Worm (Caenorhabditis elegans) whole organism, L1 larva: Measurements from ENCODE around the gene srp-7.

Source experiments
- C16A3.4 ChIP-seq: fragments of 150-350 bp; optimal IDR thresholded peaks from 2 replicates; lab custom pipeline; 2014; ENCODE audit warnings: missing biosample characterization, missing genetic modification characterization
- C34B4.2 ChIP-seq: sonication (generic microtip); optimal IDR thresholded peaks from 2 replicates; lab custom pipeline; 2017; ENCODE audit warnings: mild to moderate bottlenecking, missing genetic modification characterization, missing compliant biosample characterization
- ceh-8 ChIP-seq: fragments of 200-800 bp; sonication (Bioruptor generic); optimal IDR thresholded peaks from 2 replicates; lab custom pipeline; 2018; ENCODE audit warnings: mild to moderate bottlenecking, missing genetic modification characterization, moderate library complexity, missing compliant biosample characterization
- ceh-88 ChIP-seq: fragments of 200-800 bp; sonication (Bioruptor generic); IDR thresholded peaks from 2 replicates; pipeline ENCODE4 v1.3.6; 2022; ENCODE audit warnings: missing genetic modification characterization, missing compliant biosample characterization
- dsc-1 ChIP-seq: sonication (generic microtip); optimal IDR thresholded peaks from 2 replicates; lab custom pipeline; 2016; ENCODE audit warnings: mild to moderate bottlenecking, missing genetic modification characterization, missing compliant biosample characterization
- efl-1 ChIP-seq, 4 experiments: fragments of 150-350 bp; optimal IDR thresholded peaks in 3 of 4; peaks in 1 of 4; 1 replicate in 1 of 4; 2 replicates in 3 of 4; lab custom pipeline; 2014; ENCODE audit warnings: missing biosample characterization in 2 of 4, missing genetic modification characterization in 2 of 4, missing genetic modification reagents in 2 of 4
- egl-13 ChIP-seq: sonication (generic microtip); optimal IDR thresholded peaks from 2 replicates; lab custom pipeline; 2016; ENCODE audit warnings: missing genotype, missing genetic modification reagents, missing genetic modification characterization, missing compliant biosample characterization
- egl-27 ChIP-seq, 2 experiments: fragments of 150-350 bp in 1 of 2; sonication (generic microtip); optimal IDR thresholded peaks; 3 replicates each; lab custom pipeline; 2017 to 2018; ENCODE audit warnings: missing biosample characterization in 2 of 2, missing genetic modification characterization in 2 of 2, missing genetic modification reagents in 2 of 2
- fkh-4 ChIP-seq: sonication (generic microtip); optimal IDR thresholded peaks from 2 replicates; lab custom pipeline; 2016; ENCODE audit warnings: missing compliant biosample characterization, missing genetic modification characterization, borderline replicate concordance
- fkh-8 ChIP-seq: sonication (generic microtip); optimal IDR thresholded peaks from 2 replicates; lab custom pipeline; 2016; ENCODE audit warnings: mild to moderate bottlenecking, missing genetic modification characterization, missing compliant biosample characterization
- hlh-4 ChIP-seq: sonication (generic microtip); optimal IDR thresholded peaks from 2 replicates; lab custom pipeline; 2016; ENCODE audit warnings: mild to moderate bottlenecking, missing genetic modification characterization, missing compliant biosample characterization
- irx-1 ChIP-seq: sonication (generic microtip); optimal IDR thresholded peaks from 2 replicates; lab custom pipeline; 2016; ENCODE audit warnings: missing genetic modification characterization, missing compliant biosample characterization
- mep-1 ChIP-seq: fragments of 150-350 bp; optimal IDR thresholded peaks from 2 replicates; lab custom pipeline; 2014; ENCODE audit warnings: missing biosample characterization, missing genetic modification characterization
- nhr-11 ChIP-seq: fragments of 150-350 bp; optimal IDR thresholded peaks from 2 replicates; lab custom pipeline; 2014; ENCODE audit warnings: missing biosample characterization, missing genetic modification characterization
- nhr-19 ChIP-seq: fragments of 200-800 bp; sonication (Bioruptor generic); conservative IDR thresholded peaks from 2 replicates; pipeline ENCODE4 v1.3.6; 2022; ENCODE audit warnings: missing genetic modification characterization, missing compliant biosample characterization
- nhr-47 ChIP-seq: sonication (generic microtip); optimal IDR thresholded peaks from 2 replicates; lab custom pipeline; 2016; ENCODE audit warnings: mild to moderate bottlenecking, missing genetic modification characterization, moderate library complexity, missing compliant biosample characterization
- nhr-71 ChIP-seq: sonication (generic microtip); optimal IDR thresholded peaks from 2 replicates; lab custom pipeline; 2016; ENCODE audit warnings: mild to moderate bottlenecking, missing genetic modification characterization, moderate library complexity, missing compliant biosample characterization
- nhr-77 ChIP-seq: fragments of 150-350 bp; optimal IDR thresholded peaks from 2 replicates; lab custom pipeline; 2014; ENCODE audit warnings: missing biosample characterization, missing genetic modification characterization
- nhr-85 ChIP-seq: sonication (generic microtip); peaks from one replicate; lab custom pipeline; 2016; ENCODE audit warnings: missing genetic modification characterization, inconsistent platforms, missing compliant biosample characterization
- pag-3 ChIP-seq: sonication (generic microtip); optimal IDR thresholded peaks from 2 replicates; lab custom pipeline; 2017; ENCODE audit warnings: missing genetic modification characterization, mild to moderate bottlenecking, missing compliant biosample characterization, antibody characterized with exemption, borderline replicate concordance; ENCODE audit not compliant: insufficient read depth
- pax-3 ChIP-seq: fragments of 200-800 bp; sonication (Bioruptor generic); optimal IDR thresholded peaks from 2 replicates; lab custom pipeline; 2018; ENCODE audit warnings: mild to moderate bottlenecking, missing genetic modification characterization, moderate library complexity, missing compliant biosample characterization
- snpc-4 ChIP-seq: fragments of 150-350 bp; optimal IDR thresholded peaks from 2 replicates; lab custom pipeline; 2014; ENCODE audit warnings: missing biosample characterization, missing genetic modification characterization
- sptf-1 ChIP-seq: fragments of 150-350 bp; optimal IDR thresholded peaks from 2 replicates; lab custom pipeline; 2014; ENCODE audit warnings: missing biosample characterization, missing genetic modification characterization
- sup-37 ChIP-seq: fragments of 200-800 bp; sonication (Bioruptor generic); optimal IDR thresholded peaks from 2 replicates; lab custom pipeline; 2018; ENCODE audit warnings: mild to moderate bottlenecking, missing genetic modification characterization, missing compliant biosample characterization
- swsn-7 ChIP-seq: sonication (generic microtip); optimal IDR thresholded peaks from 2 replicates; lab custom pipeline; 2016; ENCODE audit warnings: missing genetic modification characterization, missing compliant biosample characterization
- tbx-2 ChIP-seq: sonication (generic microtip); optimal IDR thresholded peaks from 2 replicates; lab custom pipeline; 2016; ENCODE audit warnings: missing genetic modification characterization, missing compliant biosample characterization
- unc-30 ChIP-seq: sonication (generic microtip); optimal IDR thresholded peaks from 2 replicates; lab custom pipeline; 2017; ENCODE audit warnings: missing biosample characterization, missing genetic modification characterization
- xbp-1 ChIP-seq: sonication (generic microtip); optimal IDR thresholded peaks from 2 replicates; lab custom pipeline; 2016; ENCODE audit warnings: missing genetic modification characterization, missing compliant biosample characterization
- ztf-11 ChIP-seq, 2 experiments: sonication (generic microtip); optimal IDR thresholded peaks; 2 replicates each; lab custom pipeline; 2016 to 2017; ENCODE audit warnings: missing genetic modification characterization in 2 of 2, missing biosample characterization in 1 of 2, missing compliant biosample characterization in 1 of 2

The srp-7 gene

DNA sequence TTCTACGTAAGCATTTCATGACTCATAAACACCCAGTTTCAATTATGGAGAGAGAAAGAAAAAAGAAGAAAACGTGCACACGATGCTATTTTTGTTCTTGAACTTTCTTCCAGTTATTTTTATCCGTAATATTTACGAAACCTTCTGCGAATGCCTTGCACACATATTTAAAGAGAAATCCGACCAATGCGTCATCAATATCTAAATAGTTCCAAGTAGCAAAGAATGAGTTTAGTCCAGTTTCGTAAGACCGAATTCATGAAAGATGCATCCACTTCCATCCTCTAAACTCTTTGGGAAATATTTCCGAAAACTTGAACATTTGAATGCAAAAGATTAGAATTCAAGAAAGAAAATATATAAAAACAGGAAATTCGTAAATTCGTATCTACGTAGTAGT, 9.8 kb upstream of the srp-7 start (continued):
- TF ChIP-seq egl-13 (peak; percentile 9), unc-30 (tag; lab: Kevin White, UChicago) (no peak), C16A3.4 (tag; lab: Kevin White, UChicago) (no peak)
- TF ChIP-seq, all 84 proteins: peak for 5

DNA sequence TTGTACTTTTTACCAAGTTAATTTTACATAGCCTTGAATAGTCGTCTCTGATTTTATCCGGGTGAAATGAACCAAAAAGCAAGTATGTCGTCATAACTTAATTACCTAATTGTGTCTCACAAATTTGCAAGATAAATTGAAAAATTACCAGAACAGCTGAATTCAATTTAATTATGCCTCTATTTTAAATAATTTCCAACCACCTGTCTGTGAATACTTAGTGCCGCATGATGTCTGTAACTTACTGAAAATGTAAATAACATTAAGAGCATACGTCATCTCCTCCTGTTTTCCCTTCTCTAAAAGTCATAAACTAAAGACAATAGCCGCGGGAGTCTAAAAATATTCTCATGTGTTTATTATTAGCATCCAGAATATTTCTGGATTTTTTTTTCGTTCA, 8.6 kb upstream of the srp-7 start:
- TF ChIP-seq mep-1 (tag; lab: Kevin White, UChicago): no peak
- no peak for TF ChIP-seq ceh-88 (GFP tag; lab: Robert Waterston, UW)
- TF ChIP-seq nhr-47 (tag; lab: Kevin White, UChicago): peak; percentile 53
- TF ChIP-seq nhr-71 (tag; lab: Kevin White, UChicago): peak; percentile 41
- TF ChIP-seq ceh-8 (GFP tag; lab: Kevin White, UChicago): peak; percentile 74
- TF ChIP-seq fkh-8: peak; percentile 52
- no peak for TF ChIP-seq pax-3 (tag; lab: Kevin White, UChicago)
- TF ChIP-seq hlh-4 (tag; lab: Kevin White, UChicago): peak; percentile 77
- no peak for TF ChIP-seq sup-37 (GFP tag; lab: Kevin White, UChicago)
- no peak for TF ChIP-seq C34B4.2 (tag; lab: Kevin White, UChicago)
- peak; percentile 49 for TF ChIP-seq dsc-1 (tag; lab: Kevin White, UChicago)
- TF ChIP-seq, all 84 proteins: peak for 6

DNA sequence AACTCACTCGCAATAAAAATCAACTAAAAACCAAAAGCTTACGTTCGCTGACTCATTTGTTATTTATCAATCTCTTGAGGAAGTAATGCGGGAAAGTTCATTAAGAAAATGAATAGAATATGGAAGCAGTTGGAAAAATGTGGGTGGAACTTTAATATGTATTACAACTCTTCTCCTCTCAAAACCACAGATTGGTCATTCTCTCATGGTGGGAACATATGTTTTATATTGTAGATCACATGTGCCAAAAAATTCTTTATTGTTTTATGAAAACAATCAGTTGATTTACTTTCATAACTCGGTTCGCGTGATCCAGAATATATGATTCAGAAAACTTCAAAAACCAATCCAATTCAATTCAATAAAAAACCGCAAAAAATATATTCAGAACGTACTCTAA, 7.2 kb upstream of the srp-7 start:
- TF ChIP-seq sup-37 (GFP tag; lab: Kevin White, UChicago) (no peak), swsn-7 (tag; lab: Kevin White, UChicago) (no peak), fkh-4 (tag; lab: Kevin White, UChicago) (peak; percentile 69), dsc-1 (tag; lab: Kevin White, UChicago) (peak; percentile 91)

DNA sequence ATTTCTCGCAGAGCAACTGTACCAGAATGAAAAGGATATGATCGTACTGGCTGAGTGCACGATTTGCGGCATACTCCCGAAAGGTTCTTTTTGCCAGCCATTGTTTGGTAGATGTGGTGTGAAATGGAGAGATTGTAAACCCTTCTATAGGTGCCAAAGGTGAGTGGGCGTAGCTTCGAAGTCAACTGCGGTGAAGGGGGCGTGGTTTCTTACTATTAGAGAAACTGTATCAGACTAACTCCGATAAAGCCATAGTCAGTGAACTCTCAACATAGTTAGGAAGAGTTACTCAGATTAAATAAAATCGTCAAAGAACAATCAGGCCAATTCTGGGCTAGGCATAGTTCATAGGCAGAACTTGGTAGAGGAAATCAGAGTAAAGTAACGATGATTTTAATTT, 1.6 kb upstream of the srp-7 start, which contains the start of gene F20D6.9:
Gene F20D6.9, minus strand, starts transcription at position 101 of the 400 bp plus-strand sequence.
- TF ChIP-seq nhr-11 (tag; lab: Kevin White, UChicago) (no peak), efl-1 (optimal IDR thresholded peaks at IDR 0.05; lab: Kevin White, UChicago) (no peak), efl-1 (GFP tag; optimal IDR thresholded peaks at IDR 0.05 in 1 of 2; lab: Kevin White, UChicago) (no peak), irx-1 (no peak), snpc-4 (tag; lab: Kevin White, UChicago) (no peak), nhr-85 (tag; lab: Kevin White, UChicago) (no peak), egl-27 (tag; optimal IDR thresholded peaks at IDR 0.05; lab: Kevin White, UChicago) (no peak), sptf-1 (tag; lab: Kevin White, UChicago) (no peak)

DNA sequence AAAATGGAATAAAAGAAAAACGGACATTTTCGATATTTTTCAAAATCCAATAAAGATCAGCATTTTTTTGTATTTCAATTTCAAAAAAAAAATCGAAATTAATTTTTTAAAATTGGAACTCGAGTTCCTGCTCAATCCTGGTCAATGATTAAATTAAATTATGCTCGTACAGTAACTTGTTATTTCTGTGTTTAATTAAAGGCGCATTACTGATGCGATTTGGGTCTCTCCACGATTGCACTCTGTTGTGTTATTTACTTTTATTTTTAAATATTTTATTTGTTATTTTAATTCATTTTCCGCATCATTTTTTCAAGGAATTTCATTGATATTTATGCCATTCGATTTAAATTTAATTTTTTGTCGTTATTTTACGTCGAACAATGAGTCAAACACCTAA, 647 bp upstream of the srp-7 start:
- no peak for TF ChIP-seq ztf-11 (tag; optimal IDR thresholded peaks at IDR 0.05; lab: Kevin White, UChicago)
- no peak for TF ChIP-seq nhr-19 (GFP tag; lab: Robert Waterston, UW)
- TF ChIP-seq xbp-1: no peak
- TF ChIP-seq C16A3.4 (tag; lab: Kevin White, UChicago): no peak
- TF ChIP-seq hlh-4 (tag; lab: Kevin White, UChicago): no peak
- no peak for TF ChIP-seq tbx-2

DNA sequence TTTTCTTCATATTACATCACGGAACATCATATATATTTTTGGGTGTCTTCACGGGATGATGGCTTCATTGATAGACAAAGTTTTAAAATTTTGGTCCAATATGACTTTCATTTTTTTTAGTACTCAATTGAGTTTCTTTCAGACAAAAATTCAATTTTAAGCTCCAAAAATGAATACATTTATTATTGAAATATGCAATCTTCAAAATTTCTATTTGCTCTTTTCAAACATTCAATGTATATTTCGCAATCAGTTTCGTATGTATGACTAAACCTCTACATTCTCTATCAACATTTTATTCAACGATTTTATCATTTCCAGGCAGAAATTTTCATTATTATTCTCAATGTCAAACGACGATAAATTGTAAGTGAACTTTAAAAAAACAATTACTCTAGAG, 4.5 kb downstream of the srp-7 start, which contains the start of gene srp-8:
Gene srp-8, plus strand, starts transcription at position 301 of the 400 bp plus-strand sequence.
- no peak for TF ChIP-seq xbp-1
- no peak for TF ChIP-seq pag-3 (tag; lab: Kevin White, UChicago)

DNA sequence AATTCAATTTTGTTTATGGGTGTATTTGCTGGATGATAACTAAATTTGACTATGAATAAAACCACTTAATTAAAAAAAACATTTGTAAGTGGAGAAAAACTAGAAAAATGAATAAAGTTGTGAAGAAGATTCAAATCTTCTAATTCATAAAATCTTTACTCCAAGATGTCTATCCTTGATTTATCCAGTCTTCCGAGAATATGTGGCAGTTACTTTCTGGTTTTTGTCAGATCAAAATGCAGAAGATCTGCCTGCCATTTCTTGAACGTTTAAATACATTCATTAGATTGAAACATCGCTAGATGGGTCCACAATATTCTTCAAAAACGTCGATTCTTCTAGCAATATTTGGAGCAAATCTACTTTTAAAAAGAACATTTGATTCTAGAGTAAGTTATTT, 6.8 kb downstream of the srp-7 start, which contains the start of gene F20D6.2:
Gene F20D6.2, plus strand, starts transcription at position 301 of the 400 bp plus-strand sequence.
- TF ChIP-seq nhr-11 (tag; lab: Kevin White, UChicago) (no peak), nhr-77 (tag; lab: Kevin White, UChicago) (no peak)
